Fruit fly (Drosophila melanogaster): ENCODE data around the gene Epg5.
A peak's percentile ranks its signal among the peaks of the same experiment; 100 is the strongest.

Epg5 gene

dm6 chr3R:18719767-18720341 is 38.8 kb downstream of the Epg5 start (continued):
- peak in 1 of 2 experiments; percentile 79 for TF ChIP-seq Eip74EF (GFP tag; optimal IDR thresholded peaks at IDR 0.05)
- peak; percentile 82 for TF ChIP-seq ind (GFP tag; optimal IDR thresholded peaks at IDR 0.05)
- peak; percentile 65; the same call in 1 of the 2 replicates for TF ChIP-seq al (GFP tag; IDR thresholded peaks at IDR 0.05)
- TF ChIP-seq klu (GFP tag; IDR thresholded peaks at IDR 0.05) = peak; percentile 63; the same call in 1 of the 2 replicates
- peak; percentile 76 for TF ChIP-seq CG1647 (GFP tag; optimal IDR thresholded peaks at IDR 0.05)
- peak; percentile 90 for TF ChIP-seq CG3281 (GFP tag; optimal IDR thresholded peaks at IDR 0.05)
- no peak for TF ChIP-seq Neu2 (GFP tag; optimal IDR thresholded peaks at IDR 0.05; ENCODE audit: borderline replicate concordance)
- peak; percentile 72 for TF ChIP-seq E2f1 (GFP tag; IDR thresholded peaks at IDR 0.05)
- peak; percentile 78 for TF ChIP-seq fd3F (GFP tag; optimal IDR thresholded peaks at IDR 0.05)
- TF ChIP-seq MBD-R2 (GFP tag; IDR thresholded peaks at IDR 0.05) = peak; percentile 60; the same call in 1 of the 2 replicates
- TF ChIP-seq scrt (GFP tag; optimal IDR thresholded peaks at IDR 0.05) = peak; percentile 89
- TF ChIP-seq fru (optimal IDR thresholded peaks at IDR 0.05) = no peak
- TF ChIP-seq CG17385 (GFP tag; optimal IDR thresholded peaks at IDR 0.05) = peak; percentile 86
- TF ChIP-seq sna (GFP tag; IDR thresholded peaks at IDR 0.05; ENCODE audit: partially characterized antibody) = no peak
- no peak; the same call in 1 of the 2 replicates for TF ChIP-seq rib (GFP tag; IDR thresholded peaks at IDR 0.05)
- TF ChIP-seq bcd (GFP tag; optimal IDR thresholded peaks at IDR 0.05) = peak; percentile 85
- TF ChIP-seq Hsf (GFP tag; optimal IDR thresholded peaks at IDR 0.05) = peak; percentile 82
- TF ChIP-seq dmrt11E (tag; optimal IDR thresholded peaks at IDR 0.05) = peak; percentile 52
- peak; percentile 67 for TF ChIP-seq pb (GFP tag; optimal IDR thresholded peaks at IDR 0.05)
- peak; percentile 77 for TF ChIP-seq Ssrp (tag; optimal IDR thresholded peaks at IDR 0.05)
- TF ChIP-seq Abd-B (GFP tag; optimal IDR thresholded peaks at IDR 0.05) = peak; percentile 81
- no peak for TF ChIP-seq CG2129 (GFP tag; IDR thresholded peaks at IDR 0.05; ENCODE audit: partially characterized antibody)
- TF ChIP-seq CG17359 (tag; optimal IDR thresholded peaks at IDR 0.05) = peak; percentile 90
- peak; percentile 78 for TF ChIP-seq oc (tag; optimal IDR thresholded peaks at IDR 0.05)
- peak; percentile 81 for TF ChIP-seq odd (GFP tag; optimal IDR thresholded peaks at IDR 0.05)
- no peak for TF ChIP-seq cg (GFP tag; optimal IDR thresholded peaks at IDR 0.05)
- TF ChIP-seq CG3726 (GFP tag; IDR thresholded peaks at IDR 0.05) = 0 out of 3 replicates have a peak, but pooled peaks have one; percentile 57
- TF ChIP-seq ftz-f1 (GFP tag; optimal IDR thresholded peaks at IDR 0.05) = no peak
- no peak; the same call in 1 of the 2 replicates for TF ChIP-seq bowl (GFP tag; IDR thresholded peaks at IDR 0.05)
- TF ChIP-seq ewg (GFP tag; optimal IDR thresholded peaks at IDR 0.05) = peak; percentile 69
- no peak for TF ChIP-seq Dref (GFP tag; IDR thresholded peaks at IDR 0.05)
- peak; percentile 63 for TF ChIP-seq CG3163 (GFP tag; optimal IDR thresholded peaks at IDR 0.05)
- peak; percentile 71 for TF ChIP-seq H15 (GFP tag; IDR thresholded peaks at IDR 0.05)
- TF ChIP-seq CG14050 (GFP tag; IDR thresholded peaks at IDR 0.05) = peak; percentile 61
- no peak for TF ChIP-seq CG13287 (GFP tag; IDR thresholded peaks at IDR 0.05; ENCODE audit: partially characterized antibody)
- peak; percentile 81 for TF ChIP-seq CG7786 (GFP tag; optimal IDR thresholded peaks at IDR 0.05)
- peak; percentile 46 for TF ChIP-seq CG3838 (GFP tag; optimal IDR thresholded peaks at IDR 0.05)
- TF ChIP-seq CG8765 (GFP tag; IDR thresholded peaks at IDR 0.05) = peak; percentile 18; the same call in 1 of the 2 replicates
- peak; percentile 75 for TF ChIP-seq Hr3 (GFP tag; optimal IDR thresholded peaks at IDR 0.05)
- TF ChIP-seq CG4820 (GFP tag; optimal IDR thresholded peaks at IDR 0.05) = peak; percentile 72
- peak; percentile 80 for TF ChIP-seq CG12744 (GFP tag; optimal IDR thresholded peaks at IDR 0.05)
- peak; percentile 41; the same call in 1 of the 2 replicates for TF ChIP-seq Gsc (GFP tag; IDR thresholded peaks at IDR 0.05)
- peak; percentile 85 for TF ChIP-seq Oaz (GFP tag; IDR thresholded peaks at IDR 0.05)
- peak; percentile 84 for TF ChIP-seq sisA (GFP tag; IDR thresholded peaks at IDR 0.05)
- peak; percentile 53 for TF ChIP-seq D19B (GFP tag; optimal IDR thresholded peaks at IDR 0.05)
- TF ChIP-seq CG12155 (GFP tag; optimal IDR thresholded peaks at IDR 0.05) = peak; percentile 67
- TF ChIP-seq CG34422 (GFP tag; IDR thresholded peaks at IDR 0.05) = peak; percentile 76
- peak; percentile 61 for TF ChIP-seq CG17568 (GFP tag; optimal IDR thresholded peaks at IDR 0.05)
- TF ChIP-seq CG2875 (GFP tag; optimal IDR thresholded peaks at IDR 0.05) = peak; percentile 71
- TF ChIP-seq Oli (tag; optimal IDR thresholded peaks at IDR 0.05) = peak; percentile 82

Measured in whole organism, embryonic.